Worm (Caenorhabditis elegans): ENCODE data around the gene irld-18.

The irld-18 gene

ce11 chrIV:14580939-14581338 lies at the start of gene irld-18:
TSS of gene irld-18 (minus strand) at chrIV:14581039.
- TF ChIP-seq nhr-67 (tag; optimal IDR thresholded peaks at IDR 0.05) = no peak
- TF ChIP-seq egl-27 (tag; optimal IDR thresholded peaks at IDR 0.05) = no peak
- TF ChIP-seq ceh-82 (tag; optimal IDR thresholded peaks at IDR 0.05) = no peak
- no peak for TF ChIP-seq sea-2 (GFP tag; optimal IDR thresholded peaks at IDR 0.05)
- no peak for TF ChIP-seq fos-1 (tag; optimal IDR thresholded peaks at IDR 0.05)
- TF ChIP-seq nhr-43 (tag; optimal IDR thresholded peaks at IDR 0.05; ENCODE audit: poor library complexity, severe bottlenecking) = no peak
- no peak for TF ChIP-seq lin-39 (tag; optimal IDR thresholded peaks at IDR 0.05)
- TF ChIP-seq ceh-28 (tag; optimal IDR thresholded peaks at IDR 0.05) = no peak
- TF ChIP-seq R02D3.7 (tag; optimal IDR thresholded peaks at IDR 0.05) = no peak
- TF ChIP-seq daf-12 (tag; optimal IDR thresholded peaks at IDR 0.05) = no peak
- no peak for TF ChIP-seq eor-1 (tag; optimal IDR thresholded peaks at IDR 0.05)
- TF ChIP-seq fkh-2 (tag; optimal IDR thresholded peaks at IDR 0.05) = no peak
- no peak for TF ChIP-seq nhr-237 (tag; optimal IDR thresholded peaks at IDR 0.05)
- TF ChIP-seq skn-1 (tag; optimal IDR thresholded peaks at IDR 0.05) = no peak
- no peak for TF ChIP-seq ceh-16 (tag; optimal IDR thresholded peaks at IDR 0.05)
- TF ChIP-seq ceh-9 (tag; optimal IDR thresholded peaks at IDR 0.05) = no peak
- TF ChIP-seq hmg-11 (tag; optimal IDR thresholded peaks at IDR 0.05) = no peak
- TF ChIP-seq egl-5 (tag; optimal IDR thresholded peaks at IDR 0.05) = no peak
- TF ChIP-seq aly-2 (tag; optimal IDR thresholded peaks at IDR 0.05) = no peak

- peak; percentile 66 for TF ChIP-seq lin-39 (tag; optimal IDR thresholded peaks at IDR 0.05)
- peak; percentile 61 for TF ChIP-seq nhr-11 (tag; optimal IDR thresholded peaks at IDR 0.05)
- TF ChIP-seq nhr-25 (tag; optimal IDR thresholded peaks at IDR 0.05) = no peak
- TF ChIP-seq aly-2 (tag; optimal IDR thresholded peaks at IDR 0.05) = no peak
- TF ChIP-seq ceh-16 (tag; optimal IDR thresholded peaks at IDR 0.05) = no peak
- TF ChIP-seq fkh-2 (tag; optimal IDR thresholded peaks at IDR 0.05) = no peak
- no peak for TF ChIP-seq zag-1 (tag; optimal IDR thresholded peaks at IDR 0.05)
- no peak for TF ChIP-seq elt-1 (tag; optimal IDR thresholded peaks at IDR 0.05)
- no peak for TF ChIP-seq mml-1 (tag; optimal IDR thresholded peaks at IDR 0.05)
- no peak for TF ChIP-seq lin-15B (tag; optimal IDR thresholded peaks at IDR 0.05)
- no peak for TF ChIP-seq ZK546.5 (tag; optimal IDR thresholded peaks at IDR 0.05)
- TF ChIP-seq lsy-12 (tag; optimal IDR thresholded peaks at IDR 0.05) = no peak
- no peak for TF ChIP-seq ceh-82 (tag; optimal IDR thresholded peaks at IDR 0.05)
- peak; percentile 41 for TF ChIP-seq nfya-1 (tag; optimal IDR thresholded peaks at IDR 0.05; ENCODE audit: insufficient read depth)
- no peak for TF ChIP-seq skn-1 (tag; optimal IDR thresholded peaks at IDR 0.05)
- no peak for TF ChIP-seq sea-2 (GFP tag; optimal IDR thresholded peaks at IDR 0.05)
- no peak for TF ChIP-seq ceh-28 (tag; optimal IDR thresholded peaks at IDR 0.05)
- no peak for TF ChIP-seq fos-1 (tag; optimal IDR thresholded peaks at IDR 0.05)
- no peak for TF ChIP-seq nhr-43 (tag; optimal IDR thresholded peaks at IDR 0.05; ENCODE audit: poor library complexity, severe bottlenecking)
- TF ChIP-seq fkh-10 (GFP tag; optimal IDR thresholded peaks at IDR 0.05) = no peak
- no peak for TF ChIP-seq pqm-1 (tag; optimal IDR thresholded peaks at IDR 0.05)
- TF ChIP-seq nhr-23 (tag; optimal IDR thresholded peaks at IDR 0.05) = no peak
- no peak for TF ChIP-seq hmg-11 (tag; optimal IDR thresholded peaks at IDR 0.05)
Observed at ce11 chrIV:14622109-14622508, 41.3 kb upstream of the irld-18 start.

DNA sequence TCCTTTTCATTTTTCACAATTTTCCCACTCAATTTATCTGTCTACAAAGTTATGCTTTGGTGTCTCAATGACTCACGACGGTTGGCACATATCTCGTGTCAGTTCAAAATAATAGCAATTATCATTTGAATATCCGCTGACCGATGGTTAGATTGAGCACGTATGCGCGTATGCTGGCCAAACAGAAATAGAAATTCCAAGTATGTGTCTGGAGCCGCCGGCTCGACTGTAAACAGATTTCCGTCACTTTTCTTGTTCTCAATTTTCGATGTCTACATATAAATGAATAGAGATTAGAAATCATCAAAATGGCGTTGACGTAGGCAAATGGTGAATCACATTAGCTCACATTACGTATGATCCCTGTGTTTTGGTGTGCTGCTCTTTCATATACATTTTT lies 40.3 kb upstream of the irld-18 start:
- TF ChIP-seq jun-1 (tag; optimal IDR thresholded peaks at IDR 0.05) (no peak), nhr-28 (tag; optimal IDR thresholded peaks at IDR 0.05) (no peak), elt-1 (tag; optimal IDR thresholded peaks at IDR 0.05) (no peak), nhr-23 (tag; optimal IDR thresholded peaks at IDR 0.05) (no peak), egl-5 (tag; optimal IDR thresholded peaks at IDR 0.05) (no peak), fkh-10 (GFP tag; optimal IDR thresholded peaks at IDR 0.05) (no peak), tbx-2 (tag; optimal IDR thresholded peaks at IDR 0.05) (no peak), lin-39 (tag; optimal IDR thresholded peaks at IDR 0.05) (no peak), snpc-4 (tag; optimal IDR thresholded peaks at IDR 0.05) (no peak), nhr-67 (tag; optimal IDR thresholded peaks at IDR 0.05) (no peak), ama-1 (optimal IDR thresholded peaks at IDR 0.05) (no peak), nhr-77 (tag; optimal IDR thresholded peaks at IDR 0.05) (no peak), ceh-16 (tag; optimal IDR thresholded peaks at IDR 0.05) (no peak), nhr-25 (tag; optimal IDR thresholded peaks at IDR 0.05) (no peak), sea-2 (GFP tag; optimal IDR thresholded peaks at IDR 0.05) (no peak), ceh-82 (tag; optimal IDR thresholded peaks at IDR 0.05) (no peak), ceh-9 (tag; optimal IDR thresholded peaks at IDR 0.05) (no peak)

DNA sequence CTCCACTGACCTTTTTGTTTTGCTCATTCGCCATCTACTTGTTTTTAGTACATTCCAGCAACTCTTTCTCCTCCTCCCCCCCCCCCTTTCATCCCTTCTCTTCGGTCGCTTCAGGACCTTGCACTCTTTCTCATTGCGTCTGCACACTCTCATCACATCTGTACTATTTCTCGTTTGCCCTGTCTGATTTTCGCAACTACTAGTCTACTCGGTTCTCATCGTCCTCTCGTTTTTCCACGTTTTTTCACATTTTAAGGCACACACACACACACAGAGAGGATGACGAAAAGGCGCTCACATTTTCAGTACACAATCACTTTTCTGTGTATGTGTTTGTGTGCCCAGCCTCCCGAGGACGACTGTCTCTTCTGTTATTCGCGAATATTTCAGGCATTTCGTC lies 39.7 kb upstream of the irld-18 start:
- TF ChIP-seq aly-2 (tag; optimal IDR thresholded peaks at IDR 0.05) (no peak), snpc-4 (tag; optimal IDR thresholded peaks at IDR 0.05) (peak; percentile 62), lin-39 (tag; optimal IDR thresholded peaks at IDR 0.05) (peak; percentile 54), nfya-1 (tag; optimal IDR thresholded peaks at IDR 0.05; ENCODE audit: insufficient read depth) (peak; percentile 82), mdl-1 (tag; optimal IDR thresholded peaks at IDR 0.05) (peak; percentile 49), ama-1 (optimal IDR thresholded peaks at IDR 0.05) (peak; percentile 27), lin-15B (tag; optimal IDR thresholded peaks at IDR 0.05) (peak; percentile 38), hmg-11 (tag; optimal IDR thresholded peaks at IDR 0.05) (peak; percentile 28), pha-4 (tag; optimal IDR thresholded peaks at IDR 0.05) (peak; percentile 84), nhr-11 (tag; optimal IDR thresholded peaks at IDR 0.05) (peak; percentile 12), ztf-4 (tag; optimal IDR thresholded peaks at IDR 0.05) (peak; percentile 39), pqm-1 (tag; optimal IDR thresholded peaks at IDR 0.05) (peak; percentile 74), fkh-10 (GFP tag; optimal IDR thresholded peaks at IDR 0.05) (no peak), mml-1 (tag; optimal IDR thresholded peaks at IDR 0.05) (no peak), zag-1 (tag; optimal IDR thresholded peaks at IDR 0.05) (no peak), skn-1 (tag; optimal IDR thresholded peaks at IDR 0.05) (peak; percentile 57), nhr-25 (tag; optimal IDR thresholded peaks at IDR 0.05) (no peak), lsy-12 (tag; optimal IDR thresholded peaks at IDR 0.05) (no peak)
